Worm (Caenorhabditis elegans) whole organism, L4/young adult: Measurements from ENCODE around the gene ebp-2.

Experiments used
- W03F9.2 ChIP-seq: fragments of 150-350 bp; optimal IDR thresholded peaks from 2 replicates; lab custom pipeline; 2014; ENCODE audit warnings: missing biosample characterization, missing genetic modification characterization
- dao-5 ChIP-seq: sonication (generic microtip); optimal IDR thresholded peaks from 2 replicates; lab custom pipeline; 2016; ENCODE audit warnings: missing genotype, missing genetic modification characterization, moderate library complexity, missing compliant biosample characterization
- him-1 ChIP-seq: sonication (generic microtip); optimal IDR thresholded peaks from 2 replicates; lab custom pipeline; 2016; ENCODE audit warnings: missing genotype, missing genetic modification reagents, missing genetic modification characterization, missing compliant biosample characterization

- TF ChIP-seq him-1 (tag; lab: Kevin White, UChicago) (no peak), W03F9.2 (tag; lab: Kevin White, UChicago) (no peak), dao-5 (tag; lab: Kevin White, UChicago) (no peak)
Measured at ce11 chrII:11443128-11443527, 603 bp downstream of the ebp-2 start.
